Fruit fly (Drosophila melanogaster) whole organism, embryonic: Measurements from ENCODE around the gene CG33235.

Experiments used
- Bgb ChIP-seq: fragments of 200-800 bp; sonication (Bioruptor generic); IDR thresholded peaks from 2 replicates; pipeline ENCODE4 v1.3.6; 2022; ENCODE audit warnings: missing biosample characterization, missing genetic modification characterization; ENCODE audit not compliant: partially characterized antibody
- CG10267 ChIP-seq: fragments of 200-800 bp; sonication (Bioruptor generic); optimal IDR thresholded peaks from 2 replicates; lab custom pipeline; 2018; ENCODE audit warnings: missing biosample characterization, mild to moderate bottlenecking, missing genetic modification characterization, moderate library complexity
- CG11696 ChIP-seq: fragments of 200-800 bp; sonication (Bioruptor generic); IDR thresholded peaks from 2 replicates; pipeline ENCODE4 v1.3.6; 2022; ENCODE audit warnings: missing biosample characterization, missing genetic modification characterization
- CG11723 ChIP-seq: fragments of 200-800 bp; sonication (Bioruptor generic); optimal IDR thresholded peaks from 2 replicates; lab custom pipeline; 2017; ENCODE audit warnings: missing biosample characterization, mild to moderate bottlenecking, missing genetic modification characterization
- CG12071 ChIP-seq: fragments of 200-800 bp; sonication (Bioruptor generic); optimal IDR thresholded peaks from 3 replicates; lab custom pipeline; 2018; ENCODE audit warnings: missing biosample characterization, mild to moderate bottlenecking, missing genetic modification characterization
- CG12391 ChIP-seq: fragments of 200-800 bp; sonication (Bioruptor generic); optimal IDR thresholded peaks from 3 replicates; lab custom pipeline; 2018; ENCODE audit warnings: missing biosample characterization, mild to moderate bottlenecking, missing genetic modification characterization, moderate library complexity
- CG14014 ChIP-seq: fragments of 200-800 bp; sonication (Bioruptor generic); IDR thresholded peaks from 2 replicates; pipeline ENCODE4 v1.3.6; 2022; ENCODE audit warnings: missing biosample characterization, missing genetic modification characterization
- CG14667 ChIP-seq: fragments of 200-800 bp; sonication (Bioruptor generic); IDR thresholded peaks from 2 replicates; pipeline ENCODE4 v1.3.6; 2022; ENCODE audit warnings: missing biosample characterization, missing genetic modification characterization
- CG15479 ChIP-seq: fragments of 200-800 bp; sonication (Bioruptor generic); optimal IDR thresholded peaks from 3 replicates; lab custom pipeline; 2019; ENCODE audit warnings: missing biosample characterization, mild to moderate bottlenecking, missing genetic modification characterization, moderate library complexity
- CG15696 ChIP-seq: fragments of 200-800 bp; sonication (Bioruptor generic); optimal IDR thresholded peaks from 2 replicates; lab custom pipeline; 2019; ENCODE audit warnings: missing biosample characterization, mild to moderate bottlenecking, missing genetic modification characterization, moderate library complexity
- CG17328 ChIP-seq: fragments of 200-800 bp; sonication (Bioruptor generic); IDR thresholded peaks from 2 replicates; pipeline ENCODE4 v1.3.6; 2022; ENCODE audit warnings: missing biosample characterization, missing genetic modification characterization
- CG1792 ChIP-seq: fragments of 200-800 bp; sonication (Bioruptor generic); optimal IDR thresholded peaks from 2 replicates; lab custom pipeline; 2016; ENCODE audit warnings: missing biosample characterization, missing genetic modification characterization
- CG2116 ChIP-seq: fragments of 200-800 bp; sonication (Bioruptor generic); optimal IDR thresholded peaks from 3 replicates; lab custom pipeline; 2018; ENCODE audit warnings: missing biosample characterization, mild to moderate bottlenecking, missing genetic modification characterization
- CG30403 ChIP-seq: fragments of 200-800 bp; sonication (Bioruptor generic); optimal IDR thresholded peaks from 3 replicates; lab custom pipeline; 2016; ENCODE audit warnings: missing biosample characterization, missing genetic modification characterization
- CG6813 ChIP-seq: fragments of 200-800 bp; sonication (Bioruptor generic); optimal IDR thresholded peaks from 2 replicates; lab custom pipeline; 2017; ENCODE audit warnings: missing biosample characterization, missing genetic modification characterization, mild to moderate bottlenecking, moderate library complexity, missing genetic modification reagents
- CG8089 ChIP-seq: fragments of 200-800 bp; sonication (Bioruptor generic); optimal IDR thresholded peaks from 3 replicates; lab custom pipeline; 2016; ENCODE audit warnings: missing biosample characterization, missing genetic modification characterization
- CG8290 ChIP-seq, 3 experiments: fragments of 200-800 bp; sonication (Bioruptor generic); optimal IDR thresholded peaks; 2 replicates each; lab custom pipeline; 2016 to 2019; ENCODE audit warnings: missing biosample characterization in 3 of 3, missing genetic modification characterization in 3 of 3, mild to moderate bottlenecking in 2 of 3, moderate library complexity in 1 of 3
- CG8478 ChIP-seq: fragments of >200 bp; optimal IDR thresholded peaks from 2 replicates; lab custom pipeline; 2018
- CG8765 ChIP-seq: fragments of 200-800 bp; sonication (Bioruptor generic); IDR thresholded peaks from 2 replicates; pipeline ENCODE4 v1.3.6; 2022; ENCODE audit warnings: missing biosample characterization, missing genetic modification characterization
- CG8944 ChIP-seq: fragments of 200-800 bp; sonication (Bioruptor generic); optimal IDR thresholded peaks from 3 replicates; lab custom pipeline; 2016; ENCODE audit warnings: missing biosample characterization, missing genetic modification characterization
- CG9932 ChIP-seq: fragments of 200-800 bp; sonication (Bioruptor generic); IDR thresholded peaks from 2 replicates; pipeline ENCODE4 v1.3.6; 2022; ENCODE audit warnings: missing biosample characterization, missing genetic modification characterization
- Dll ChIP-seq: fragments of 200-800 bp; sonication (Bioruptor generic); IDR thresholded peaks from 4 replicates; pipeline ENCODE4 v1.3.6; 2022; ENCODE audit warnings: missing biosample characterization, missing genetic modification characterization; ENCODE audit not compliant: partially characterized antibody
- ERR ChIP-seq: fragments of 200-800 bp; sonication (Bioruptor generic); optimal IDR thresholded peaks from 2 replicates; lab custom pipeline; 2016; ENCODE audit warnings: missing biosample characterization, missing genetic modification characterization
- Fer1 ChIP-seq: fragments of 200-800 bp; sonication (Bioruptor generic); optimal IDR thresholded peaks from 2 replicates; lab custom pipeline; 2017; ENCODE audit warnings: missing biosample characterization, mild to moderate bottlenecking, missing genetic modification characterization
- HLH54F ChIP-seq: fragments of 200-800 bp; sonication (Bioruptor generic); optimal IDR thresholded peaks from 3 replicates; lab custom pipeline; 2016; ENCODE audit warnings: missing biosample characterization, missing genetic modification characterization
- Hr51 ChIP-seq, 2 experiments: fragments of 200-800 bp; sonication (Bioruptor generic); optimal IDR thresholded peaks; 2 replicates in 1 of 2; 3 replicates in 1 of 2; lab custom pipeline; 2016 to 2018; ENCODE audit warnings: missing biosample characterization in 2 of 2, missing genetic modification characterization in 2 of 2, mild to moderate bottlenecking in 1 of 2, moderate library complexity in 1 of 2
- Poxn ChIP-seq: fragments of 200-800 bp; sonication (Bioruptor generic); IDR thresholded peaks from 2 replicates; pipeline ENCODE4 v1.3.6; 2022; ENCODE audit warnings: missing biosample characterization, missing genetic modification characterization
- Ptx1 ChIP-seq: fragments of 200-800 bp; sonication (Bioruptor generic); IDR thresholded peaks from 2 replicates; pipeline ENCODE4 v1.3.6; 2022; ENCODE audit warnings: missing biosample characterization, missing genetic modification characterization
- Sry-β ChIP-seq: fragments of 200-800 bp; sonication (Bioruptor generic); optimal IDR thresholded peaks from 2 replicates; lab custom pipeline; 2018; ENCODE audit warnings: missing biosample characterization, mild to moderate bottlenecking, missing genetic modification characterization, moderate library complexity
- Taf1 ChIP-seq: fragments of 200-800 bp; sonication (Bioruptor generic); IDR thresholded peaks from 2 replicates; pipeline ENCODE4 v1.3.6; 2022; ENCODE audit warnings: missing biosample characterization, missing genetic modification characterization
- Vsx1 ChIP-seq: fragments of 200-800 bp; sonication (Bioruptor generic); optimal IDR thresholded peaks from 2 replicates; lab custom pipeline; 2017; ENCODE audit warnings: missing biosample characterization, mild to moderate bottlenecking, missing genetic modification characterization, missing genetic modification reagents
- amos ChIP-seq: fragments of 200-800 bp; sonication (Bioruptor generic); IDR thresholded peaks from 2 replicates; pipeline ENCODE4 v1.3.6; 2022; ENCODE audit warnings: missing biosample characterization, missing genetic modification characterization; ENCODE audit not compliant: partially characterized antibody
- br ChIP-seq: fragments of >200 bp; optimal IDR thresholded peaks from 2 replicates; lab custom pipeline; 2017
- ci ChIP-seq: fragments of 200-800 bp; sonication (Bioruptor generic); IDR thresholded peaks from 3 replicates; pipeline ENCODE4 v1.3.6; 2022; ENCODE audit warnings: missing biosample characterization, missing genetic modification characterization
- ewg ChIP-seq: fragments of 200-800 bp; sonication (Bioruptor generic); optimal IDR thresholded peaks from 3 replicates; lab custom pipeline; 2017; ENCODE audit warnings: mild to moderate bottlenecking, missing biosample characterization, missing genetic modification reagents, missing genetic modification characterization
- fd96Cb ChIP-seq: fragments of 200-800 bp; sonication (Bioruptor generic); optimal IDR thresholded peaks from 2 replicates; lab custom pipeline; 2018; ENCODE audit warnings: missing biosample characterization, mild to moderate bottlenecking, missing genetic modification characterization, moderate library complexity
- h ChIP-seq: fragments of >200 bp; optimal IDR thresholded peaks from 2 replicates; lab custom pipeline; 2017
- insv ChIP-seq, 2 experiments: fragments of 200-800 bp; sonication (Bioruptor generic); optimal IDR thresholded peaks; 3 replicates each; lab custom pipeline; 2016 to 2018; ENCODE audit warnings: missing biosample characterization in 2 of 2, missing genetic modification characterization in 2 of 2
- lab ChIP-seq: fragments of 200-800 bp; sonication (Bioruptor generic); optimal IDR thresholded peaks from 3 replicates; lab custom pipeline; 2017; ENCODE audit warnings: missing biosample characterization, missing genetic modification characterization, mild to moderate bottlenecking, moderate library complexity, missing genetic modification reagents
- lmd ChIP-seq: fragments of 200-800 bp; sonication (Bioruptor generic); IDR thresholded peaks from 2 replicates; pipeline ENCODE4 v1.3.6; 2022; ENCODE audit warnings: missing biosample characterization, missing genetic modification characterization
- lov ChIP-seq, 2 experiments: fragments of 200-800 bp in 1 of 2; fragments of >200 bp in 1 of 2; sonication (Bioruptor generic) in 1 of 2; IDR thresholded peaks in 1 of 2; optimal IDR thresholded peaks in 1 of 2; 2 replicates in 1 of 2; 3 replicates in 1 of 2; pipeline versions ENCODE4 v1.3.6 to Lab custom; 2017 to 2022; ENCODE audit warnings: missing biosample characterization in 1 of 2, missing genetic modification characterization in 1 of 2
- luna ChIP-seq: fragments of 200-800 bp; sonication (Bioruptor generic); optimal IDR thresholded peaks from 2 replicates; lab custom pipeline; 2016; ENCODE audit warnings: missing biosample characterization, missing genetic modification characterization
- org-1 ChIP-seq: fragments of 200-800 bp; sonication (Bioruptor generic); optimal IDR thresholded peaks from 2 replicates; lab custom pipeline; 2017; ENCODE audit warnings: missing biosample characterization, missing genetic modification characterization
- pan ChIP-seq, 4 experiments: fragments of >200 bp in 3 of 4; fragments of 200-800 bp in 1 of 4; sonication (Bioruptor generic) in 1 of 4; optimal IDR thresholded peaks in 3 of 4; IDR thresholded peaks in 1 of 4; 2 replicates each; pipeline versions ENCODE4 v1.3.6 to Lab custom; 2017 to 2022; ENCODE audit warnings: missing biosample characterization in 2 of 4, missing genetic modification characterization in 2 of 4, mixed read lengths in 1 of 4
- phol ChIP-seq: fragments of 200-800 bp; sonication (Bioruptor generic); optimal IDR thresholded peaks from 3 replicates; lab custom pipeline; 2018; ENCODE audit warnings: missing biosample characterization, mild to moderate bottlenecking, missing genetic modification characterization, moderate library complexity
- sqz ChIP-seq: fragments of 200-800 bp; sonication (Bioruptor generic); optimal IDR thresholded peaks from 3 replicates; lab custom pipeline; 2018; ENCODE audit warnings: missing biosample characterization, mild to moderate bottlenecking, missing genetic modification characterization
- usp ChIP-seq: fragments of >200 bp; optimal IDR thresholded peaks from 2 replicates; lab custom pipeline; 2017; ENCODE audit warnings: missing biosample characterization, missing genetic modification characterization
- zfh1 ChIP-seq: fragments of 200-800 bp; sonication (Bioruptor generic); IDR thresholded peaks from 3 replicates; pipeline ENCODE4 v1.3.6; 2022; ENCODE audit warnings: missing biosample characterization, missing genetic modification characterization

CG33235 gene

DNA sequence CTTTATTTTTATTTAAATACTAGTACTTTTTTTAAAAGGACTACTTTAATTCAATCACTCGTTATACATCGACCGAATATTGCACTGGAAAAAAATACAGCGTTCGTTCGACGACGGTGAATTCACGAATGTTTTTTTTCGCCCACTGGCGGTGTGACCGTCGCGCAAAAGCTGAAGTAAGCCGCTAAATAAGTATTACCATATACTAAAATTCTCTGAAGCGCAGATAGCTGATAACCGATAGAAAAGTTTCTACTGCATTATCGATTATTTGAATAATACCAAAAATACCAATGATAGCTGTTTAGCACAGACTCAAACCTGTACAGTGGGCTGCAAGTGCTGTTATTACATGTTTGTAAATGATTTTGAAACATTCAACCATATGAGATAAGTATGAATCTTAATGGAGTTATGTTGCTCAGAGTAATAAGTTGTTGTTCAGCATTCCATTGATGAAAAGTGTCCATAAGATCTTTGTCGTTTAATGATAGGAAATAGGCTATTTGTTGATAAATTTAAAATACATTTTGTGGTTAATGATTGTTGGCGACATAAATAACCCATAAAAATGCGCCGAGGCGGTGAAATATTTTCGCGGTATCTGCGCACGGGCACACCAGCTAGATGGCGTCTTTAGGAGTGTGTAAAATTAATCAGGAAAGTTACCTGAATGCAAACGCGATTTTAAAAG lies 37.0 kb downstream of the CG33235 start, which contains the start of the genes Evi5 and HP5 (continued):
- TF ChIP-seq CG8089 (GFP tag; lab: Kevin White, UChicago) = peak; percentile 9
- TF ChIP-seq CG8944 (GFP tag; lab: Kevin White, UChicago) = peak; percentile 41
- TF ChIP-seq CG9932 (GFP tag; lab: Robert Waterston, UW) = peak; percentile 83
- no peak for TF ChIP-seq CG11696 (GFP tag; lab: Robert Waterston, UW)
- TF ChIP-seq Bgb (GFP tag; lab: Robert Waterston, UW) = peak; percentile 60; the same call in 1 of the 2 replicates
- TF ChIP-seq CG11723 (GFP tag; lab: Kevin White, UChicago) = no peak
- TF ChIP-seq CG6813 (GFP tag; lab: Kevin White, UChicago) = no peak
- TF ChIP-seq CG1792 = peak; percentile 48
- TF ChIP-seq CG17328 (GFP tag; lab: Robert Waterston, UW) = peak; percentile 41; the same call in 1 of the 2 replicates
- peak; percentile 47; the same call in 2 of the 4 replicates for TF ChIP-seq Dll (GFP tag; lab: Robert Waterston, UW)
- no peak for TF ChIP-seq pan (optimal IDR thresholded peaks at IDR 0.05; lab: Kevin White, UChicago)
- peak in 1 of 2 experiments; percentile 16 for TF ChIP-seq pan (GFP tag; optimal IDR thresholded peaks at IDR 0.05 in 1 of 2, IDR thresholded peaks at IDR 0.05 in 1 of 2)
- TF ChIP-seq CG2116 (GFP tag; lab: Kevin White, UChicago) = peak; percentile 58
- TF ChIP-seq ewg = no peak
- peak; percentile 15 for TF ChIP-seq Fer1 (GFP tag; lab: Kevin White, UChicago)
- TF ChIP-seq CG8478 = no peak
- no peak for TF ChIP-seq fd96Cb (tag; lab: Kevin White, UChicago)
- TF ChIP-seq Vsx1 (GFP tag; lab: Kevin White, UChicago) = no peak
- peak; percentile 61; the same call in 1 of the 3 replicates for TF ChIP-seq zfh1 (GFP tag; lab: Robert Waterston, UW)
- TF ChIP-seq CG14014 (GFP tag; lab: Robert Waterston, UW) = peak; percentile 63; the same call in 1 of the 2 replicates
- peak; percentile 56 for TF ChIP-seq HLH54F (GFP tag; lab: Kevin White, UChicago)
- TF ChIP-seq CG12071 = no peak
- 0 out of 3 replicates have a peak, but pooled peaks have one; percentile 40 for TF ChIP-seq ci (GFP tag; lab: Robert Waterston, UW)
- peak; percentile 49 for TF ChIP-seq CG12391
- TF ChIP-seq CG8290 (GFP tag; optimal IDR thresholded peaks at IDR 0.05; lab: Kevin White, UChicago) = peak; percentile 23
- peak in 1 of 2 experiments; percentile 51 for TF ChIP-seq CG8290 (tag; optimal IDR thresholded peaks at IDR 0.05; lab: Kevin White, UChicago)
- peak; percentile 42 for TF ChIP-seq CG15696
- TF ChIP-seq Sry-β (GFP tag; lab: Kevin White, UChicago) = no peak
- TF ChIP-seq br = no peak
- no peak for TF ChIP-seq insv (GFP tag; optimal IDR thresholded peaks at IDR 0.05; lab: Kevin White, UChicago)
- peak; percentile 6 for TF ChIP-seq luna (GFP tag; lab: Kevin White, UChicago)
- TF ChIP-seq Taf1 (GFP tag; lab: Robert Waterston, UW) = peak; percentile 54; the same call in 1 of the 2 replicates
- peak; percentile 70 for TF ChIP-seq sqz
- peak; percentile 36 for TF ChIP-seq lab (GFP tag; lab: Kevin White, UChicago)
- peak; percentile 24 to 29 for TF ChIP-seq Hr51 (GFP tag; optimal IDR thresholded peaks at IDR 0.05; lab: Kevin White, UChicago)
- TF ChIP-seq CG10267 = peak; percentile 33
- TF ChIP-seq h (lab: Kevin White, UChicago) = no peak
- peak; percentile 31 for TF ChIP-seq CG8765 (GFP tag; lab: Robert Waterston, UW)
- peak; percentile 71 for TF ChIP-seq CG30403 (GFP tag; lab: Kevin White, UChicago)
- no peak for TF ChIP-seq ERR
- TF ChIP-seq lmd = peak; percentile 76
- TF ChIP-seq CG15479 = no peak
- 0 out of 2 replicates have a peak, but pooled peaks have one; percentile 25 for TF ChIP-seq CG14667
- TF ChIP-seq Poxn = no peak
- TF ChIP-seq amos = peak; percentile 64
- TF ChIP-seq phol (tag; lab: Kevin White, UChicago) = peak; percentile 63
- TF ChIP-seq org-1 (GFP tag; lab: Kevin White, UChicago) = no peak
- TF ChIP-seq usp (GFP tag; lab: Kevin White, UChicago) = no peak
- TF ChIP-seq Ptx1 (GFP tag; lab: Robert Waterston, UW) = peak; percentile 72
- TF ChIP-seq lov (optimal IDR thresholded peaks at IDR 0.05; lab: Kevin White, UChicago) = no peak
- TF ChIP-seq lov (GFP tag; IDR thresholded peaks at IDR 0.05; lab: Robert Waterston, UW) = no peak
